Worm (Caenorhabditis elegans) whole organism, L2 larva: ENCODE results near the gene cpr-8.
A peak's percentile ranks its signal among the peaks of the same experiment; 100 is the strongest.

Source experiments
- C34F6.9 ChIP-seq: fragments of 150-350 bp; optimal IDR thresholded peaks from 2 replicates; lab custom pipeline; 2014; ENCODE audit warnings: missing biosample characterization, missing genetic modification characterization
- F13H6.1 ChIP-seq: sonication (generic microtip); optimal IDR thresholded peaks from 2 replicates; lab custom pipeline; 2016; ENCODE audit warnings: missing genetic modification characterization, missing compliant biosample characterization
- Y55F3AM.14 ChIP-seq: fragments of 200-800 bp; sonication (Bioruptor generic); optimal IDR thresholded peaks from 2 replicates; lab custom pipeline; 2018; ENCODE audit warnings: mild to moderate bottlenecking, missing genetic modification characterization, missing compliant biosample characterization
- ZK546.5 ChIP-seq: sonication (generic microtip); optimal IDR thresholded peaks from 2 replicates; lab custom pipeline; 2017; ENCODE audit warnings: missing biosample characterization, missing genetic modification characterization
- aly-2 ChIP-seq: fragments of 150-350 bp; optimal IDR thresholded peaks from 2 replicates; lab custom pipeline; 2014; ENCODE audit warnings: missing biosample characterization, missing genetic modification characterization
- ama-1 ChIP-seq: fragments of 150-350 bp; optimal IDR thresholded peaks from 2 replicates; lab custom pipeline; 2018; ENCODE audit warnings: inconsistent platforms
- blmp-1 ChIP-seq: sonication (generic microtip); optimal IDR thresholded peaks from 2 replicates; lab custom pipeline; 2017; ENCODE audit warnings: missing genetic modification characterization, mild to moderate bottlenecking, missing compliant biosample characterization, antibody characterized with exemption, moderate library complexity; ENCODE audit not compliant: insufficient read depth
- ceh-16 ChIP-seq: fragments of 150-350 bp; optimal IDR thresholded peaks from 2 replicates; lab custom pipeline; 2014; ENCODE audit warnings: missing biosample characterization, missing genetic modification characterization
- ceh-82 ChIP-seq: fragments of 150-350 bp; optimal IDR thresholded peaks from 2 replicates; lab custom pipeline; 2014; ENCODE audit warnings: missing biosample characterization, missing genetic modification characterization
- crh-2 ChIP-seq: sonication (generic microtip); optimal IDR thresholded peaks from 2 replicates; lab custom pipeline; 2017; ENCODE audit warnings: missing biosample characterization, missing genetic modification characterization
- egl-27 ChIP-seq: sonication (generic microtip); optimal IDR thresholded peaks from 3 replicates; lab custom pipeline; 2017; ENCODE audit warnings: missing biosample characterization, missing genetic modification reagents, missing genetic modification characterization
- elt-1 ChIP-seq: fragments of 150-350 bp; optimal IDR thresholded peaks from 2 replicates; lab custom pipeline; 2014; ENCODE audit warnings: missing biosample characterization, missing genetic modification characterization
- elt-3 ChIP-seq: sonication (generic microtip); optimal IDR thresholded peaks from 2 replicates; lab custom pipeline; 2017; ENCODE audit warnings: missing biosample characterization, missing genetic modification characterization
- fos-1 ChIP-seq: fragments of 150-350 bp; optimal IDR thresholded peaks from 2 replicates; lab custom pipeline; 2014; ENCODE audit warnings: missing biosample characterization, missing genetic modification characterization
- gmeb-1 ChIP-seq: fragments of 150-350 bp; optimal IDR thresholded peaks from 2 replicates; lab custom pipeline; 2014; ENCODE audit warnings: missing biosample characterization, missing genetic modification characterization
- lin-11 ChIP-seq: fragments of 150-350 bp; sonication (generic microtip); optimal IDR thresholded peaks from 2 replicates; lab custom pipeline; 2014; ENCODE audit warnings: missing biosample characterization, missing genetic modification characterization, inconsistent platforms, mixed read lengths
- lin-13 ChIP-seq: fragments of 150-350 bp; optimal IDR thresholded peaks from 2 replicates; lab custom pipeline; 2014; ENCODE audit warnings: missing biosample characterization, missing genetic modification reagents, missing genetic modification characterization
- lin-39 ChIP-seq: fragments of 150-350 bp; optimal IDR thresholded peaks from 2 replicates; lab custom pipeline; 2014; ENCODE audit warnings: missing biosample characterization, missing genetic modification reagents, missing genetic modification characterization
- mab-5 ChIP-seq: fragments of 150-350 bp; optimal IDR thresholded peaks from 2 replicates; lab custom pipeline; 2014; ENCODE audit warnings: missing biosample characterization, missing genetic modification characterization
- nhr-10 ChIP-seq: sonication (generic microtip); optimal IDR thresholded peaks from 2 replicates; lab custom pipeline; 2017; ENCODE audit warnings: missing biosample characterization, missing genetic modification characterization
- nhr-11 ChIP-seq: fragments of 150-350 bp; optimal IDR thresholded peaks from 2 replicates; lab custom pipeline; 2014; ENCODE audit warnings: missing biosample characterization, missing genetic modification characterization
- nhr-12 ChIP-seq: fragments of 150-350 bp; optimal IDR thresholded peaks from 2 replicates; lab custom pipeline; 2014; ENCODE audit warnings: missing biosample characterization, missing genetic modification characterization
- nhr-129 ChIP-seq: fragments of 150-350 bp; optimal IDR thresholded peaks from 2 replicates; lab custom pipeline; 2014; ENCODE audit warnings: missing biosample characterization, missing genetic modification characterization
- nhr-21 ChIP-seq: fragments of 150-350 bp; optimal IDR thresholded peaks from 2 replicates; lab custom pipeline; 2014; ENCODE audit warnings: missing biosample characterization, missing genetic modification characterization
- nhr-23 ChIP-seq: fragments of 150-350 bp; optimal IDR thresholded peaks from 2 replicates; lab custom pipeline; 2014; ENCODE audit warnings: missing biosample characterization, missing genetic modification reagents, missing genetic modification characterization
- nhr-237 ChIP-seq: fragments of 150-350 bp; optimal IDR thresholded peaks from 2 replicates; lab custom pipeline; 2014; ENCODE audit warnings: missing biosample characterization, missing genetic modification characterization
- nhr-25 ChIP-seq: fragments of 150-350 bp; sonication (generic microtip); optimal IDR thresholded peaks from 3 replicates; lab custom pipeline; 2014; ENCODE audit warnings: missing biosample characterization, missing genetic modification characterization
- nhr-6 ChIP-seq: fragments of 150-350 bp; optimal IDR thresholded peaks from 2 replicates; lab custom pipeline; 2014; ENCODE audit warnings: missing biosample characterization, missing genetic modification characterization
- nhr-77 ChIP-seq: fragments of 150-350 bp; optimal IDR thresholded peaks from 2 replicates; lab custom pipeline; 2014; ENCODE audit warnings: missing biosample characterization, missing genetic modification characterization
- peb-1 ChIP-seq: fragments of 150-350 bp; optimal IDR thresholded peaks from 2 replicates; lab custom pipeline; 2014; ENCODE audit warnings: missing biosample characterization, missing genetic modification characterization
- sem-4 ChIP-seq: fragments of 150-350 bp; optimal IDR thresholded peaks from 2 replicates; lab custom pipeline; 2014; ENCODE audit warnings: missing biosample characterization, missing genetic modification reagents, missing genetic modification characterization
- skn-1 ChIP-seq: sonication (generic microtip); optimal IDR thresholded peaks from 2 replicates; lab custom pipeline; 2017; ENCODE audit warnings: missing biosample characterization, missing genetic modification characterization
- sma-3 ChIP-seq: sonication (generic microtip); optimal IDR thresholded peaks from 2 replicates; lab custom pipeline; 2016; ENCODE audit warnings: missing genetic modification reagents, missing genetic modification characterization, missing compliant biosample characterization
- sma-9 ChIP-seq, 2 experiments: fragments of 150-350 bp in 1 of 2; sonication (generic microtip) in 1 of 2; optimal IDR thresholded peaks; 2 replicates each; lab custom pipeline; 2014 to 2016; ENCODE audit warnings: missing genetic modification characterization in 2 of 2, mild to moderate bottlenecking in 1 of 2, missing biosample characterization in 1 of 2, missing compliant biosample characterization in 1 of 2, missing genetic modification reagents in 1 of 2, moderate library complexity in 1 of 2
- snpc-4 ChIP-seq: fragments of 150-350 bp; optimal IDR thresholded peaks from 2 replicates; lab custom pipeline; 2014; ENCODE audit warnings: missing biosample characterization, missing genetic modification characterization
- unc-39 ChIP-seq: fragments of 150-350 bp; optimal IDR thresholded peaks from 2 replicates; lab custom pipeline; 2014; ENCODE audit warnings: missing biosample characterization, missing genetic modification characterization
- ztf-11 ChIP-seq: sonication (generic microtip); optimal IDR thresholded peaks from 2 replicates; lab custom pipeline; 2017; ENCODE audit warnings: missing biosample characterization, missing genetic modification characterization
- ztf-4 ChIP-seq: fragments of 150-350 bp; optimal IDR thresholded peaks from 2 replicates; lab custom pipeline; 2014; ENCODE audit warnings: missing biosample characterization, missing genetic modification characterization

The cpr-8 gene

ce11 chrV:1153925-1154324, 19.5 kb downstream of the cpr-8 start (continued):
- no peak for TF ChIP-seq nhr-10 (tag; lab: Kevin White, UChicago)
- no peak for TF ChIP-seq unc-39 (tag; lab: Kevin White, UChicago)
- peak; percentile 41 for TF ChIP-seq F13H6.1 (tag; lab: Kevin White, UChicago)
- TF ChIP-seq lin-11 (tag; lab: Kevin White, UChicago) = peak; percentile 42
- no peak for TF ChIP-seq nhr-25 (tag; lab: Kevin White, UChicago)
- TF ChIP-seq egl-27 (tag; lab: Kevin White, UChicago) = peak; percentile 50
- TF ChIP-seq skn-1 (tag; lab: Kevin White, UChicago) = no peak
- TF ChIP-seq lin-39 (tag; lab: Kevin White, UChicago) = no peak
- no peak for TF ChIP-seq nhr-237 (tag; lab: Kevin White, UChicago)
- TF ChIP-seq nhr-23 (tag; lab: Kevin White, UChicago) = no peak
- TF ChIP-seq mab-5 (tag; lab: Kevin White, UChicago) = no peak
- TF ChIP-seq sem-4 (tag; lab: Kevin White, UChicago) = no peak
- TF ChIP-seq nhr-129 (tag; lab: Kevin White, UChicago) = peak; percentile 71
- TF ChIP-seq ZK546.5 = no peak
- peak; percentile 76 for TF ChIP-seq Y55F3AM.14
- no peak for TF ChIP-seq nhr-12
- peak; percentile 43 for TF ChIP-seq snpc-4 (tag; lab: Kevin White, UChicago)
- TF ChIP-seq, all 48 proteins: peak for 18

ce11 chrV:1154472-1155278, 20.3 kb downstream of the cpr-8 start:
- TF ChIP-seq ceh-82 (tag; lab: Kevin White, UChicago) (no peak), nhr-12 (no peak), C34F6.9 (tag; lab: Kevin White, UChicago) (no peak), F13H6.1 (tag; lab: Kevin White, UChicago) (peak; percentile 26), nhr-21 (tag; lab: Kevin White, UChicago) (peak; percentile 40), ama-1 (lab: Kevin White, UChicago) (peak; percentile 36), sma-9 (GFP tag; optimal IDR thresholded peaks at IDR 0.05; lab: Kevin White, UChicago) (peak; percentile 25), sma-9 (tag; optimal IDR thresholded peaks at IDR 0.05; lab: Kevin White, UChicago) (no peak), nhr-25 (tag; lab: Kevin White, UChicago) (peak; percentile 38), sma-3 (GFP tag; lab: Kevin White, UChicago) (peak; percentile 44), gmeb-1 (tag; lab: Kevin White, UChicago) (no peak), blmp-1 (tag; lab: Kevin White, UChicago) (peak; percentile 2), nhr-6 (tag; lab: Kevin White, UChicago) (no peak), ztf-4 (peak; percentile 24), Y55F3AM.14 (peak; percentile 81)

- no peak for TF ChIP-seq C34F6.9 (tag; lab: Kevin White, UChicago)
- TF ChIP-seq aly-2 (tag; lab: Kevin White, UChicago) = no peak
- TF ChIP-seq nhr-23 (tag; lab: Kevin White, UChicago) = no peak
- peak; percentile 45 for TF ChIP-seq lin-13 (GFP tag; lab: Kevin White, UChicago)
- no peak for TF ChIP-seq ceh-16 (tag; lab: Kevin White, UChicago)
- no peak for TF ChIP-seq nhr-10 (tag; lab: Kevin White, UChicago)
- TF ChIP-seq ztf-11 (tag; lab: Kevin White, UChicago) = no peak
- peak; percentile 56 for TF ChIP-seq sma-3 (GFP tag; lab: Kevin White, UChicago)
- TF ChIP-seq nhr-21 (tag; lab: Kevin White, UChicago) = peak; percentile 42
- TF ChIP-seq gmeb-1 (tag; lab: Kevin White, UChicago) = peak; percentile 30
- TF ChIP-seq nhr-77 = no peak
- TF ChIP-seq fos-1 (tag; lab: Kevin White, UChicago) = peak; percentile 81
- TF ChIP-seq crh-2 (tag; lab: Kevin White, UChicago) = peak; percentile 15
- TF ChIP-seq ceh-82 (tag; lab: Kevin White, UChicago) = no peak
These were observed 21.5 kb downstream of the cpr-8 start, which contains the start of gene cmd-1 for ce11 chrV:1155914-1156313. Gene cmd-1 (plus strand): TSS chrV:1156271.

ce11 chrV:1156431-1156830, 22.0 kb downstream of the cpr-8 start:
- TF ChIP-seq elt-1 (tag; lab: Kevin White, UChicago) = no peak
- TF ChIP-seq F13H6.1 (tag; lab: Kevin White, UChicago) = no peak
- TF ChIP-seq ztf-4 = no peak
- TF ChIP-seq elt-3 = no peak
- TF ChIP-seq sma-3 (GFP tag; lab: Kevin White, UChicago) = no peak
- TF ChIP-seq nhr-25 (tag; lab: Kevin White, UChicago) = no peak
- TF ChIP-seq crh-2 (tag; lab: Kevin White, UChicago) = no peak
- no peak for TF ChIP-seq nhr-77
- TF ChIP-seq sem-4 (tag; lab: Kevin White, UChicago) = no peak
- no peak for TF ChIP-seq egl-27 (tag; lab: Kevin White, UChicago)
- no peak for TF ChIP-seq unc-39 (tag; lab: Kevin White, UChicago)
- no peak for TF ChIP-seq ceh-82 (tag; lab: Kevin White, UChicago)
- TF ChIP-seq nhr-11 (tag; lab: Kevin White, UChicago) = no peak
- no peak for TF ChIP-seq skn-1 (tag; lab: Kevin White, UChicago)
- TF ChIP-seq peb-1 (tag; lab: Kevin White, UChicago) = no peak
- no peak for TF ChIP-seq nhr-6 (tag; lab: Kevin White, UChicago)
- TF ChIP-seq blmp-1 (tag; lab: Kevin White, UChicago) = no peak
- no peak for TF ChIP-seq Y55F3AM.14
- no peak for TF ChIP-seq lin-39 (tag; lab: Kevin White, UChicago)
- TF ChIP-seq, all 48 proteins: peak for 0
